Worm (Caenorhabditis elegans) whole organism, L1 larva: ENCODE data around the gene dgk-2.

Experiments used
- aly-2 ChIP-seq: fragments of 150-350 bp; optimal IDR thresholded peaks from 2 replicates; lab custom pipeline; 2014; ENCODE audit warnings: missing biosample characterization, missing genetic modification characterization
- ces-1 ChIP-seq: fragments of 150-350 bp; optimal IDR thresholded peaks from 2 replicates; lab custom pipeline; 2014; ENCODE audit warnings: missing biosample characterization, missing genetic modification reagents, missing genetic modification characterization
- dpl-1 ChIP-seq, 3 experiments: fragments of 150-350 bp in 2 of 3; sonication (generic microtip) in 1 of 3; optimal IDR thresholded peaks; 2 replicates each; lab custom pipeline; 2014 to 2017; ENCODE audit warnings: missing biosample characterization in 3 of 3, missing genetic modification characterization in 3 of 3, missing genetic modification reagents in 3 of 3
- mep-1 ChIP-seq: fragments of 150-350 bp; optimal IDR thresholded peaks from 2 replicates; lab custom pipeline; 2014; ENCODE audit warnings: missing biosample characterization, missing genetic modification characterization
- nhr-11 ChIP-seq: fragments of 150-350 bp; optimal IDR thresholded peaks from 2 replicates; lab custom pipeline; 2014; ENCODE audit warnings: missing biosample characterization, missing genetic modification characterization
- nhr-28 ChIP-seq: fragments of 150-350 bp; optimal IDR thresholded peaks from 2 replicates; lab custom pipeline; 2014; ENCODE audit warnings: missing biosample characterization, missing genetic modification characterization
- nhr-85 ChIP-seq: sonication (generic microtip); peaks from one replicate; lab custom pipeline; 2016; ENCODE audit warnings: missing genetic modification characterization, inconsistent platforms, missing compliant biosample characterization
- sptf-1 ChIP-seq: fragments of 150-350 bp; optimal IDR thresholded peaks from 2 replicates; lab custom pipeline; 2014; ENCODE audit warnings: missing biosample characterization, missing genetic modification characterization
- unc-62 ChIP-seq: fragments of 150-350 bp; optimal IDR thresholded peaks from 2 replicates; lab custom pipeline; 2014; ENCODE audit warnings: missing biosample characterization, missing genetic modification reagents, missing genetic modification characterization
- zag-1 ChIP-seq: fragments of 150-350 bp; optimal IDR thresholded peaks from 2 replicates; lab custom pipeline; 2014; ENCODE audit warnings: missing biosample characterization, missing genetic modification characterization
- ztf-11 ChIP-seq, 2 experiments: sonication (generic microtip); optimal IDR thresholded peaks; 2 replicates each; lab custom pipeline; 2016 to 2017; ENCODE audit warnings: missing genetic modification characterization in 2 of 2, missing biosample characterization in 1 of 2, missing compliant biosample characterization in 1 of 2

DNA sequence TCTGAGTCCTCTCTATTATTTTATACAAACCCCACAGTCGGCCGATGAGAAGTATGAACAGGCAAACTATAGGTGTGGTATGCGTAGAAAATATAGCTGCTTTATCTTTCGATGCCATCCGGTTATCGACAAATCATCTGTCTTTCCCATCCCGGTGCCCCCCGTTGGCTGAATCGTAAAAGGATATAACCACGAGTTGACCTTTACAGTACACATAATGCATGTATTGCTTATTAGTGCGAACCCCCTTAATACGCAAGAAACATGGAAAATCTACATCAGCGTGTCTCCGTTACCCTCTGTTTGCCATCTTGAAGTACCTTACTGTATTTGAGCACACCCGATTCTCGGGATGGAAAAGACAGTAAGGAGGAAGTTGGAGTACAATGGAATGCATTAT is 44.7 kb upstream of the dgk-2 start:
- TF ChIP-seq sptf-1 (tag; lab: Kevin White, UChicago) (no peak), ces-1 (GFP tag; lab: Kevin White, UChicago) (no peak), nhr-28 (no peak), ztf-11 (tag; optimal IDR thresholded peaks at IDR 0.05; lab: Kevin White, UChicago) (no peak), zag-1 (tag; lab: Kevin White, UChicago) (no peak), nhr-85 (tag; lab: Kevin White, UChicago) (no peak), nhr-11 (no peak), unc-62 (GFP tag; lab: Kevin White, UChicago) (no peak), dpl-1 (GFP tag; optimal IDR thresholded peaks at IDR 0.05; lab: Kevin White, UChicago) (no peak), mep-1 (no peak), aly-2 (tag; lab: Kevin White, UChicago) (no peak)
